Fruit fly (Drosophila melanogaster): Measurements from ENCODE around the gene SecS.

DNA sequence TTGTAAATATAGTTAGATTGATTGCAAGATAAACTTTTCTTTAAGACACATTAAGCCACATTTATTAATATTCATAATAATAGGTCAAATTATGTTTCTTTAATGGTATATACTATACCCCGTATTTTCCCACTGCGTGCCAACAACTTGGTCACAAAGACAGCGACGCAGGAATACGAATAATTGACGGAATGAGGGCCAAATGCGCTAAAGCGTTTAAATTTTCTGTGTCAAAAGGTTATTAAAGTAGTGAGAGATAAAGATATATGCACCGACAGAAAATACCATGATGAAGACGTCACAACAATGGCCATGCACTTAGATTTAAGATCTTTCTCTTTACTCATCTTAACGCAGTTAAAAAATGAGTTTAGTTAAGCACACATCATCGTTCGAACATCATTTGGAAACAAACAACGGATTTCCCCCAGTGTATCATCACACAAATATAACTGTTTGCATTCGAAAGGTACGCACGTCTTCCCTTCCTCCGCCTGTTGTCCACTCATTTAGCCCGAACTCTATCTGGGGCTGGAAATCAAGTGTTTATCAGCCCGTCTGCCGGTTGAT, 19.2 kb downstream of the SecS start:
- TF ChIP-seq CG8478 (optimal IDR thresholded peaks at IDR 0.05) = no peak
- no peak for TF ChIP-seq CTCF (optimal IDR thresholded peaks at IDR 0.05)

Data from S2 (cell line).